Worm (Caenorhabditis elegans) whole organism, L4 larva: ENCODE results near the gene C14C11.4.

Source experiments
- F10B5.3 ChIP-seq: sonication (generic microtip); optimal IDR thresholded peaks from 2 replicates; lab custom pipeline; 2016; ENCODE audit warnings: mild to moderate bottlenecking, missing genetic modification characterization, missing compliant biosample characterization
- F44E2.7 ChIP-seq: fragments of 200-800 bp; sonication (Bioruptor generic); IDR thresholded peaks from 2 replicates; pipeline ENCODE4 v2.1.2; 2022; ENCODE audit warnings: missing genetic modification characterization, missing compliant biosample characterization
- F49E8.2 ChIP-seq: sonication (generic microtip); optimal IDR thresholded peaks from 2 replicates; lab custom pipeline; 2016; ENCODE audit warnings: missing compliant biosample characterization, mild to moderate bottlenecking, missing genetic modification characterization, borderline replicate concordance
- T20F7.1 ChIP-seq: fragments of 200-800 bp; sonication (Bioruptor generic); optimal IDR thresholded peaks from 2 replicates; lab custom pipeline; 2018; ENCODE audit warnings: mild to moderate bottlenecking, missing genetic modification characterization, missing compliant biosample characterization
- T26A8.4 ChIP-seq: fragments of 200-800 bp; sonication (Bioruptor generic); IDR thresholded peaks from 2 replicates; pipeline ENCODE4 v1.3.6; 2022; ENCODE audit warnings: missing genetic modification characterization, missing compliant biosample characterization
- Y105C5A.15 ChIP-seq: fragments of 200-800 bp; sonication (Bioruptor generic); IDR thresholded peaks from 2 replicates; pipeline ENCODE4 v1.3.6; 2022; ENCODE audit warnings: missing genetic modification characterization, missing compliant biosample characterization
- Y5F2A.4 ChIP-seq: fragments of 200-800 bp; sonication (Bioruptor generic); optimal IDR thresholded peaks from 2 replicates; lab custom pipeline; 2018; ENCODE audit warnings: mild to moderate bottlenecking, missing genetic modification characterization, missing compliant biosample characterization
- aha-1 ChIP-seq: fragments of 150-350 bp; peaks from one replicate; lab custom pipeline; 2014; ENCODE audit warnings: missing biosample characterization, missing genetic modification characterization
- ama-1 ChIP-seq: fragments of 150-350 bp; optimal IDR thresholded peaks from 2 replicates; lab custom pipeline; 2014; ENCODE audit warnings: inconsistent platforms, mixed read lengths
- arid-1 ChIP-seq: fragments of 200-800 bp; sonication (Bioruptor generic); conservative IDR thresholded peaks from 2 replicates; pipeline ENCODE4 v1.3.6; 2022; ENCODE audit warnings: missing genetic modification reagents, missing genetic modification characterization, missing compliant biosample characterization
- attf-4 ChIP-seq: sonication (generic microtip); optimal IDR thresholded peaks from 3 replicates; lab custom pipeline; 2017; ENCODE audit warnings: missing biosample characterization, missing genetic modification characterization
- ceh-44 ChIP-seq: fragments of 200-800 bp; sonication (Bioruptor generic); IDR thresholded peaks from 2 replicates; pipeline ENCODE4 v1.3.6; 2022; ENCODE audit warnings: missing genetic modification reagents, missing genetic modification characterization, missing compliant biosample characterization
- ceh-82 ChIP-seq: sonication (generic microtip); optimal IDR thresholded peaks from 2 replicates; lab custom pipeline; 2017; ENCODE audit warnings: missing biosample characterization, missing genetic modification characterization
- dmd-6 ChIP-seq: fragments of 200-800 bp; sonication (Bioruptor generic); IDR thresholded peaks from 2 replicates; pipeline ENCODE4 v1.3.6; 2022; ENCODE audit warnings: missing genetic modification reagents, missing genetic modification characterization, missing compliant biosample characterization
- dpl-1 ChIP-seq: fragments of 150-350 bp; optimal IDR thresholded peaks from 2 replicates; lab custom pipeline; 2014; ENCODE audit warnings: missing biosample characterization, missing genetic modification reagents, missing genetic modification characterization
- dve-1 ChIP-seq: sonication (generic microtip); optimal IDR thresholded peaks from 2 replicates; lab custom pipeline; 2017; ENCODE audit warnings: antibody characterized with exemption, mild to moderate bottlenecking, missing genetic modification characterization, missing compliant biosample characterization; ENCODE audit not compliant: insufficient read depth
- fkh-10 ChIP-seq: fragments of 150-350 bp; optimal IDR thresholded peaks from 2 replicates; lab custom pipeline; 2014; ENCODE audit warnings: missing biosample characterization, missing genetic modification reagents, missing genetic modification characterization
- gei-8 ChIP-seq: fragments of 200-800 bp; sonication (Bioruptor generic); optimal IDR thresholded peaks from 2 replicates; lab custom pipeline; 2018; ENCODE audit warnings: mild to moderate bottlenecking, missing genetic modification characterization, missing compliant biosample characterization
- hlh-11 ChIP-seq: fragments of 200-800 bp; sonication (Bioruptor generic); optimal IDR thresholded peaks from 2 replicates; lab custom pipeline; 2018; ENCODE audit warnings: mild to moderate bottlenecking, missing genetic modification characterization, missing compliant biosample characterization
- hmg-1.1 ChIP-seq: fragments of 200-800 bp; sonication (Bioruptor generic); IDR thresholded peaks from 2 replicates; pipeline ENCODE4 v1.3.6; 2022; ENCODE audit warnings: missing genetic modification reagents, missing genetic modification characterization, missing compliant biosample characterization
- jun-1 ChIP-seq: fragments of 150-350 bp; optimal IDR thresholded peaks from 2 replicates; lab custom pipeline; 2014; ENCODE audit warnings: missing biosample characterization, missing genetic modification reagents, missing genetic modification characterization
- lin-38 ChIP-seq: fragments of 200-800 bp; sonication (Bioruptor generic); IDR thresholded peaks from 2 replicates; pipeline ENCODE4 v1.3.6; 2022; ENCODE audit warnings: missing genetic modification reagents, missing genetic modification characterization, missing compliant biosample characterization
- lsy-2 ChIP-seq, 2 experiments: fragments of 150-350 bp in 1 of 2; sonication (generic microtip) in 1 of 2; optimal IDR thresholded peaks; 2 replicates each; lab custom pipeline; 2014 to 2017; ENCODE audit warnings: missing biosample characterization in 2 of 2, missing genetic modification characterization in 2 of 2
- madf-5 ChIP-seq, 2 experiments: fragments of 200-800 bp; sonication (Bioruptor generic); IDR thresholded peaks; 2 replicates each; pipeline ENCODE4 v1.3.6; 2022; ENCODE audit warnings: missing compliant biosample characterization in 2 of 2, missing genetic modification characterization in 2 of 2
- mdl-1 ChIP-seq, 2 experiments: fragments of 150-350 bp in 1 of 2; sonication (generic microtip) in 1 of 2; optimal IDR thresholded peaks; 2 replicates each; lab custom pipeline; 2014 to 2017; ENCODE audit warnings: missing biosample characterization in 2 of 2, missing genetic modification characterization in 2 of 2
- mep-1 ChIP-seq: fragments of 150-350 bp; sonication (generic microtip); optimal IDR thresholded peaks from 3 replicates; lab custom pipeline; 2014; ENCODE audit warnings: missing biosample characterization, missing genetic modification characterization
- mxl-2 ChIP-seq: fragments of 200-800 bp; sonication (Bioruptor generic); conservative IDR thresholded peaks from 2 replicates; pipeline ENCODE4 v1.3.6; 2022; ENCODE audit warnings: missing genetic modification reagents, missing genetic modification characterization, missing compliant biosample characterization
- mxl-3 ChIP-seq: fragments of 200-800 bp; sonication (Bioruptor generic); optimal IDR thresholded peaks from 2 replicates; lab custom pipeline; 2018; ENCODE audit warnings: mild to moderate bottlenecking, missing genetic modification characterization, missing compliant biosample characterization
- nhr-25 ChIP-seq: sonication (generic microtip); optimal IDR thresholded peaks from 2 replicates; lab custom pipeline; 2017; ENCODE audit warnings: missing genetic modification characterization, mild to moderate bottlenecking, missing compliant biosample characterization, antibody characterized with exemption, moderate library complexity, borderline replicate concordance; ENCODE audit not compliant: insufficient read depth
- nhr-28 ChIP-seq: fragments of 150-350 bp; optimal IDR thresholded peaks from 2 replicates; lab custom pipeline; 2014; ENCODE audit warnings: missing biosample characterization, missing genetic modification characterization
- nhr-42 ChIP-seq: fragments of 200-800 bp; sonication (Bioruptor generic); IDR thresholded peaks from 2 replicates; pipeline ENCODE4 v1.3.6; 2022; ENCODE audit warnings: missing genetic modification characterization, missing compliant biosample characterization
- nhr-76 ChIP-seq: fragments of 150-350 bp; optimal IDR thresholded peaks from 2 replicates; lab custom pipeline; 2014; ENCODE audit warnings: missing biosample characterization, missing genetic modification characterization
- nhr-77 ChIP-seq: fragments of 150-350 bp; optimal IDR thresholded peaks from 2 replicates; lab custom pipeline; 2014; ENCODE audit warnings: missing biosample characterization, missing genetic modification characterization
- php-3 ChIP-seq: fragments of 200-800 bp; sonication (Bioruptor generic); IDR thresholded peaks from 2 replicates; pipeline ENCODE4 v1.3.6; 2022; ENCODE audit warnings: missing genetic modification reagents, missing genetic modification characterization, missing compliant biosample characterization
- pqm-1 ChIP-seq: sonication (generic microtip); optimal IDR thresholded peaks from 2 replicates; lab custom pipeline; 2017; ENCODE audit warnings: missing biosample characterization, missing genetic modification characterization
- rbr-2 ChIP-seq: sonication (generic microtip); optimal IDR thresholded peaks from 2 replicates; lab custom pipeline; 2016; ENCODE audit warnings: missing genotype, missing genetic modification characterization, missing compliant biosample characterization
- set-16 ChIP-seq: fragments of 200-800 bp; sonication (Bioruptor generic); IDR thresholded peaks from 2 replicates; pipeline ENCODE4 v1.3.6; 2022; ENCODE audit warnings: missing genetic modification reagents, missing genetic modification characterization, missing compliant biosample characterization
- skn-1 ChIP-seq: fragments of 150-350 bp; optimal IDR thresholded peaks from 2 replicates; lab custom pipeline; 2014; ENCODE audit warnings: missing biosample characterization, missing genetic modification characterization
- zfp-2 ChIP-seq: sonication (generic microtip); optimal IDR thresholded peaks from 2 replicates; lab custom pipeline; 2016; ENCODE audit warnings: mild to moderate bottlenecking, missing genetic modification characterization, missing compliant biosample characterization
- zip-11 ChIP-seq: fragments of 200-800 bp; sonication (Bioruptor generic); IDR thresholded peaks from 2 replicates; pipeline ENCODE4 v1.3.6; 2022; ENCODE audit warnings: missing genetic modification characterization, missing compliant biosample characterization

C14C11.4 gene

DNA sequence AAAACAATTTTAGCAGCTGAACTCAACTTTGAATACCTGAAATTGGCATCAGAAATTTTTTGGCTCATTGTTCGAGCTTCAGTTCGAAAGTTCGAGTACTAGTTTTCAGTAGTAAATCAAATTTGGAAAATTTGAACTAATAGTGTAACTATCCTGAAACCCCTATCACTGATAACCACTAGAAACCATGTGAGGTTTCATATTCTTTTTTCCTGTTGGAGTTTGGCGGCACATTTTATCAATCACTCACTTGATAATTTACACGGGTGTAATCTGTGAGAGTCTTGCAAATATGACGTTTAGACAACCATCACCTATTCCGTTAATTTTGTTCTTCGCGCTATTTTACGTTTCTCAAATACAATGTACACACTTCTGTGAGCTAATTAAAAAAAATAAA lies at the start of gene C14C11.4:
TSS of gene C14C11.4 (plus strand) at position 252 of the 400 bp plus-strand sequence.
- TF ChIP-seq php-3 (GFP tag; lab: Robert Waterston, UW) (no peak), T20F7.1 (no peak), gei-8 (GFP tag; lab: Kevin White, UChicago) (no peak), arid-1 (GFP tag; lab: Robert Waterston, UW) (no peak), mdl-1 (tag; optimal IDR thresholded peaks at IDR 0.05; lab: Kevin White, UChicago) (peak in 1 of 2 experiments; percentile 4), T26A8.4 (GFP tag; lab: Robert Waterston, UW) (no peak), Y105C5A.15 (no peak), nhr-28 (peak; percentile 75), fkh-10 (GFP tag; lab: Kevin White, UChicago) (no peak), dve-1 (tag; lab: Kevin White, UChicago) (no peak), mxl-3 (GFP tag; lab: Kevin White, UChicago) (peak; percentile 52), set-16 (no peak), nhr-77 (tag; lab: Kevin White, UChicago) (no peak), mep-1 (no peak), nhr-42 (no peak), ama-1 (no peak), pqm-1 (tag; lab: Kevin White, UChicago) (peak; percentile 77), zfp-2 (no peak), F10B5.3 (tag; lab: Kevin White, UChicago) (no peak), lin-38 (no peak), mxl-2 (no peak), hlh-11 (peak; percentile 38), zip-11 (GFP tag; lab: Robert Waterston, UW) (no peak), ceh-44 (GFP tag; lab: Robert Waterston, UW) (no peak), Y5F2A.4 (GFP tag; lab: Kevin White, UChicago) (no peak), dpl-1 (GFP tag; lab: Kevin White, UChicago) (no peak), jun-1 (tag; lab: Kevin White, UChicago) (no peak), dmd-6 (GFP tag; lab: Robert Waterston, UW) (peak; percentile 65), attf-4 (tag; lab: Kevin White, UChicago) (no peak), F44E2.7 (GFP tag; lab: Robert Waterston, UW) (no peak), ceh-82 (tag; lab: Kevin White, UChicago) (no peak)

DNA sequence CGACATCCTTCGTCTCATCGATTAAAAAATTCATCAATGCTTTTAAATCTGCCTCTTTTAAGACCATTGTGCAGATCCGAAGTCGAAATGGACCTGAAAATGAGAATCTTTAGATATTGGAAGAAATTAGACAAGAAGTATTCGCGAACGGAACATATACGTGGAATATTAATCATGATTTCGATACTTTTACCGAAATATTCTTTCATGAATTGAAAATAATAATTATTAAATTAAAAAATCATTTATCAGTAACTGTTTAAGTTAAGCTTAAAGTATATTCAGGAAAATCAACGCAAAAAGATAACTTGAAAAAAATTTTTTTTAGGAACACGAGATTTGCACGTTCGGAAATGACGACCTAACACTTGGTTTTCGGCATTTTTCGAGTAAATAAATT lies 46.1 kb upstream of the C14C11.4 start, which contains the start of gene CD4.8:
TSS of gene CD4.8 (minus strand) at position 101 of the 400 bp plus-strand sequence.
- TF ChIP-seq hlh-11 = no peak
- TF ChIP-seq skn-1 (tag; lab: Kevin White, UChicago) = no peak
- no peak for TF ChIP-seq gei-8 (GFP tag; lab: Kevin White, UChicago)
- TF ChIP-seq nhr-25 (tag; lab: Kevin White, UChicago) = no peak

ce11 chrV:5602407-5602806 lies 45.0 kb upstream of the C14C11.4 start:
- TF ChIP-seq aha-1 (peak; percentile 28), set-16 (peak; percentile 28; the same call in 1 of the 2 replicates)
- TF ChIP-seq, all 104 proteins: peak for 2; not testable (repeated sequence) for 102

- TF ChIP-seq mxl-2 (no peak), F49E8.2 (tag; lab: Kevin White, UChicago) (no peak), madf-5 (GFP tag; IDR thresholded peaks at IDR 0.05; lab: Robert Waterston, UW) (no peak), hmg-1.1 (GFP tag; lab: Robert Waterston, UW) (no peak), rbr-2 (tag; lab: Kevin White, UChicago) (no peak), nhr-76 (tag; lab: Kevin White, UChicago) (no peak), aha-1 (no peak), lsy-2 (tag; optimal IDR thresholded peaks at IDR 0.05; lab: Kevin White, UChicago) (no peak), lin-38 (no peak)
These were observed 41.2 kb upstream of the C14C11.4 start, which contains the start of gene CD4.1 for ce11 chrV:5606255-5606654. CD4.1 (plus strand) TSS chrV:5606555.
